Worm (Caenorhabditis elegans) whole organism, L4 larva: ENCODE results near the gene F41G3.20.
A peak's percentile ranks its signal among the peaks of the same experiment; 100 is the strongest.

Experiments
- D1046.2 ChIP-seq: fragments of 200-800 bp; sonication (Bioruptor generic); IDR thresholded peaks from 2 replicates; pipeline ENCODE4 v1.3.6; 2022; ENCODE audit warnings: missing genetic modification characterization, missing compliant biosample characterization
- F10B5.3 ChIP-seq: sonication (generic microtip); optimal IDR thresholded peaks from 2 replicates; lab custom pipeline; 2016; ENCODE audit warnings: mild to moderate bottlenecking, missing genetic modification characterization, missing compliant biosample characterization
- F26F4.8 ChIP-seq: fragments of 200-800 bp; sonication (Bioruptor generic); conservative IDR thresholded peaks from 2 replicates; pipeline ENCODE4 v1.3.6; 2022; ENCODE audit warnings: missing genetic modification characterization, missing compliant biosample characterization
- F49E8.2 ChIP-seq: sonication (generic microtip); optimal IDR thresholded peaks from 2 replicates; lab custom pipeline; 2016; ENCODE audit warnings: missing compliant biosample characterization, mild to moderate bottlenecking, missing genetic modification characterization, borderline replicate concordance
- T20F7.1 ChIP-seq: fragments of 200-800 bp; sonication (Bioruptor generic); optimal IDR thresholded peaks from 2 replicates; lab custom pipeline; 2018; ENCODE audit warnings: mild to moderate bottlenecking, missing genetic modification characterization, missing compliant biosample characterization
- T26A8.4 ChIP-seq: fragments of 200-800 bp; sonication (Bioruptor generic); IDR thresholded peaks from 2 replicates; pipeline ENCODE4 v1.3.6; 2022; ENCODE audit warnings: missing genetic modification characterization, missing compliant biosample characterization
- Y105C5A.15 ChIP-seq: fragments of 200-800 bp; sonication (Bioruptor generic); IDR thresholded peaks from 2 replicates; pipeline ENCODE4 v1.3.6; 2022; ENCODE audit warnings: missing genetic modification characterization, missing compliant biosample characterization
- Y5F2A.4 ChIP-seq: fragments of 200-800 bp; sonication (Bioruptor generic); optimal IDR thresholded peaks from 2 replicates; lab custom pipeline; 2018; ENCODE audit warnings: mild to moderate bottlenecking, missing genetic modification characterization, missing compliant biosample characterization
- ZK546.5 ChIP-seq, 2 experiments: sonication (generic microtip); optimal IDR thresholded peaks; 2 replicates each; lab custom pipeline; 2017; ENCODE audit warnings: missing biosample characterization in 2 of 2, missing genetic modification characterization in 2 of 2
- arid-1 ChIP-seq: fragments of 200-800 bp; sonication (Bioruptor generic); conservative IDR thresholded peaks from 2 replicates; pipeline ENCODE4 v1.3.6; 2022; ENCODE audit warnings: missing genetic modification reagents, missing genetic modification characterization, missing compliant biosample characterization
- attf-4 ChIP-seq: sonication (generic microtip); optimal IDR thresholded peaks from 3 replicates; lab custom pipeline; 2017; ENCODE audit warnings: missing biosample characterization, missing genetic modification characterization
- ceh-20 ChIP-seq: fragments of 200-800 bp; sonication (Bioruptor generic); IDR thresholded peaks from 2 replicates; pipeline ENCODE4 v1.3.6; 2022; ENCODE audit warnings: missing genetic modification reagents, missing genetic modification characterization, missing compliant biosample characterization
- ceh-32 ChIP-seq: sonication (generic microtip); optimal IDR thresholded peaks from 2 replicates; lab custom pipeline; 2016; ENCODE audit warnings: mild to moderate bottlenecking, missing genetic modification characterization, missing compliant biosample characterization; ENCODE audit not compliant: poor library complexity
- ceh-44 ChIP-seq: fragments of 200-800 bp; sonication (Bioruptor generic); IDR thresholded peaks from 2 replicates; pipeline ENCODE4 v1.3.6; 2022; ENCODE audit warnings: missing genetic modification reagents, missing genetic modification characterization, missing compliant biosample characterization
- cey-2 ChIP-seq: sonication (generic microtip); optimal IDR thresholded peaks from 3 replicates; lab custom pipeline; 2017; ENCODE audit warnings: missing genetic modification characterization, mild to moderate bottlenecking, missing compliant biosample characterization, antibody characterized with exemption, borderline replicate concordance; ENCODE audit not compliant: insufficient read depth
- daf-12 ChIP-seq: fragments of 150-350 bp; optimal IDR thresholded peaks from 2 replicates; lab custom pipeline; 2014; ENCODE audit warnings: missing biosample characterization, missing genetic modification reagents, missing genetic modification characterization
- daf-8 ChIP-seq: fragments of 200-800 bp; sonication (Bioruptor generic); IDR thresholded peaks from 2 replicates; pipeline ENCODE4 v1.3.6; 2022; ENCODE audit warnings: missing genetic modification characterization, missing compliant biosample characterization
- duxl-1 ChIP-seq: sonication (generic microtip); optimal IDR thresholded peaks from 2 replicates; lab custom pipeline; 2016; ENCODE audit warnings: mild to moderate bottlenecking, missing genetic modification characterization, moderate library complexity, missing compliant biosample characterization; ENCODE audit not compliant: poor library complexity
- dve-1 ChIP-seq: sonication (generic microtip); optimal IDR thresholded peaks from 2 replicates; lab custom pipeline; 2017; ENCODE audit warnings: antibody characterized with exemption, mild to moderate bottlenecking, missing genetic modification characterization, missing compliant biosample characterization; ENCODE audit not compliant: insufficient read depth
- egl-27 ChIP-seq: sonication (generic microtip); optimal IDR thresholded peaks from 3 replicates; lab custom pipeline; 2017; ENCODE audit warnings: missing biosample characterization, missing genetic modification reagents, missing genetic modification characterization
- egl-43 ChIP-seq: fragments of 200-800 bp; sonication (Bioruptor generic); IDR thresholded peaks from 2 replicates; pipeline ENCODE4 v1.3.6; 2022; ENCODE audit warnings: missing genetic modification reagents, missing genetic modification characterization, missing compliant biosample characterization
- gei-8 ChIP-seq: fragments of 200-800 bp; sonication (Bioruptor generic); optimal IDR thresholded peaks from 2 replicates; lab custom pipeline; 2018; ENCODE audit warnings: mild to moderate bottlenecking, missing genetic modification characterization, missing compliant biosample characterization
- hlh-11 ChIP-seq: fragments of 200-800 bp; sonication (Bioruptor generic); optimal IDR thresholded peaks from 2 replicates; lab custom pipeline; 2018; ENCODE audit warnings: mild to moderate bottlenecking, missing genetic modification characterization, missing compliant biosample characterization
- lin-1 ChIP-seq: fragments of 200-800 bp; sonication (Bioruptor generic); IDR thresholded peaks from 2 replicates; pipeline ENCODE4 v1.3.6; 2022; ENCODE audit warnings: missing genetic modification reagents, missing genetic modification characterization, missing compliant biosample characterization
- lin-15B ChIP-seq: fragments of 150-350 bp; sonication (generic microtip); optimal IDR thresholded peaks from 3 replicates; lab custom pipeline; 2014; ENCODE audit warnings: missing biosample characterization, missing genetic modification characterization
- lin-29 ChIP-seq: fragments of 200-800 bp; sonication (Bioruptor generic); IDR thresholded peaks from 2 replicates; pipeline ENCODE4 v1.3.6; 2022; ENCODE audit warnings: missing genetic modification reagents, missing genetic modification characterization, missing compliant biosample characterization
- lin-38 ChIP-seq: fragments of 200-800 bp; sonication (Bioruptor generic); IDR thresholded peaks from 2 replicates; pipeline ENCODE4 v1.3.6; 2022; ENCODE audit warnings: missing genetic modification reagents, missing genetic modification characterization, missing compliant biosample characterization
- lin-39 ChIP-seq: fragments of 150-350 bp; optimal IDR thresholded peaks from 2 replicates; lab custom pipeline; 2014; ENCODE audit warnings: missing biosample characterization, missing genetic modification reagents, missing genetic modification characterization
- madf-5 ChIP-seq, 2 experiments: fragments of 200-800 bp; sonication (Bioruptor generic); IDR thresholded peaks; 2 replicates each; pipeline ENCODE4 v1.3.6; 2022; ENCODE audit warnings: missing compliant biosample characterization in 2 of 2, missing genetic modification characterization in 2 of 2
- mxl-2 ChIP-seq: fragments of 200-800 bp; sonication (Bioruptor generic); conservative IDR thresholded peaks from 2 replicates; pipeline ENCODE4 v1.3.6; 2022; ENCODE audit warnings: missing genetic modification reagents, missing genetic modification characterization, missing compliant biosample characterization
- mxl-3 ChIP-seq: fragments of 200-800 bp; sonication (Bioruptor generic); optimal IDR thresholded peaks from 2 replicates; lab custom pipeline; 2018; ENCODE audit warnings: mild to moderate bottlenecking, missing genetic modification characterization, missing compliant biosample characterization
- nhr-237 ChIP-seq: sonication (generic microtip); optimal IDR thresholded peaks from 2 replicates; lab custom pipeline; 2017; ENCODE audit warnings: missing biosample characterization, missing genetic modification characterization
- nhr-28 ChIP-seq: fragments of 150-350 bp; optimal IDR thresholded peaks from 2 replicates; lab custom pipeline; 2014; ENCODE audit warnings: missing biosample characterization, missing genetic modification characterization
- nhr-42 ChIP-seq: fragments of 200-800 bp; sonication (Bioruptor generic); IDR thresholded peaks from 2 replicates; pipeline ENCODE4 v1.3.6; 2022; ENCODE audit warnings: missing genetic modification characterization, missing compliant biosample characterization
- nhr-77 ChIP-seq: fragments of 150-350 bp; optimal IDR thresholded peaks from 2 replicates; lab custom pipeline; 2014; ENCODE audit warnings: missing biosample characterization, missing genetic modification characterization
- snpc-1.2 ChIP-seq: fragments of 200-800 bp; sonication (Bioruptor generic); IDR thresholded peaks from 2 replicates; pipeline ENCODE4 v1.3.6; 2022; ENCODE audit warnings: missing genetic modification reagents, missing genetic modification characterization, missing compliant biosample characterization
- snpc-4 ChIP-seq: fragments of 150-350 bp; optimal IDR thresholded peaks from 2 replicates; lab custom pipeline; 2014; ENCODE audit warnings: missing biosample characterization, missing genetic modification characterization
- spr-1 ChIP-seq: sonication (generic microtip); optimal IDR thresholded peaks from 2 replicates; lab custom pipeline; 2016; ENCODE audit warnings: mild to moderate bottlenecking, missing genetic modification characterization, missing compliant biosample characterization
- spr-3 ChIP-seq: fragments of 200-800 bp; sonication (Bioruptor generic); optimal IDR thresholded peaks from 2 replicates; lab custom pipeline; 2018; ENCODE audit warnings: mild to moderate bottlenecking, missing genetic modification characterization, missing compliant biosample characterization
- tag-97 ChIP-seq: fragments of 200-800 bp; sonication (Bioruptor generic); IDR thresholded peaks from 2 replicates; pipeline ENCODE4 v1.3.6; 2022; ENCODE audit warnings: missing genetic modification characterization, missing compliant biosample characterization
- unc-130 ChIP-seq: sonication (generic microtip); optimal IDR thresholded peaks from 2 replicates; lab custom pipeline; 2016; ENCODE audit warnings: missing genetic modification reagents, missing genetic modification characterization, missing compliant biosample characterization
- unc-62 ChIP-seq, 3 experiments: fragments of 150-350 bp in 1 of 3; sonication (generic microtip); optimal IDR thresholded peaks in 2 of 3; peaks in 1 of 3; 1 replicate in 1 of 3; 2 replicates in 2 of 3; lab custom pipeline; 2014 to 2017; ENCODE audit warnings: missing biosample characterization in 3 of 3, missing genetic modification characterization in 3 of 3, missing genetic modification reagents in 3 of 3, missing genotype in 1 of 3
- zag-1 ChIP-seq: fragments of 150-350 bp; optimal IDR thresholded peaks from 2 replicates; lab custom pipeline; 2014; ENCODE audit warnings: missing biosample characterization, missing genetic modification characterization
- ztf-7 ChIP-seq: fragments of 150-350 bp; optimal IDR thresholded peaks from 2 replicates; lab custom pipeline; 2014; ENCODE audit warnings: missing biosample characterization, missing genetic modification characterization

The F41G3.20 gene

DNA sequence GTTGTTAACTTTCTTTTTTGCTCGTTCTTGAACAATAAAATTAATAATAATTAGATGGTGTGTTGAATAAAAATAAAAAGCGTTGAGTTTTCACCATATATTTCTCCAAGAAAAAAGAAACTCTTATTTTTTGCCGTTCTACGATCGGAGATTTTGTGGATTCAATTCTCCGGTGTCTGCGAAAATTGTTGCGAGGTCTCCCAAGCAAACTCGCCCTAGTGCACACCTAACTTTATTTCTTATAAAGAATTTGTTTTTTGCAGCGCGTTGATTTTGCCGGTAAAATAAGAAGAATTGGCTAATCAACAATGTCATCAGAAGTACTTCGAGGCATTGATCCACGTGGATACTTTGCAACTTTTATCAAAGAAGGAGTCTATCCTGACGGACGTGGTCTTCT is 9.4 kb downstream of the F41G3.20 start, which contains the start of gene exos-8 (continued):
- TF ChIP-seq daf-8 (GFP tag; lab: Robert Waterston, UW) (no peak), hlh-11 (peak; percentile 21), madf-5 (GFP tag; IDR thresholded peaks at IDR 0.05; lab: Robert Waterston, UW) (no peak), nhr-28 (tag; lab: Kevin White, UChicago) (peak; percentile 66), ceh-44 (no peak), Y105C5A.15 (GFP tag; lab: Robert Waterston, UW) (no peak), spr-3 (no peak), zag-1 (tag; lab: Kevin White, UChicago) (no peak), spr-1 (tag; lab: Kevin White, UChicago) (no peak)

DNA sequence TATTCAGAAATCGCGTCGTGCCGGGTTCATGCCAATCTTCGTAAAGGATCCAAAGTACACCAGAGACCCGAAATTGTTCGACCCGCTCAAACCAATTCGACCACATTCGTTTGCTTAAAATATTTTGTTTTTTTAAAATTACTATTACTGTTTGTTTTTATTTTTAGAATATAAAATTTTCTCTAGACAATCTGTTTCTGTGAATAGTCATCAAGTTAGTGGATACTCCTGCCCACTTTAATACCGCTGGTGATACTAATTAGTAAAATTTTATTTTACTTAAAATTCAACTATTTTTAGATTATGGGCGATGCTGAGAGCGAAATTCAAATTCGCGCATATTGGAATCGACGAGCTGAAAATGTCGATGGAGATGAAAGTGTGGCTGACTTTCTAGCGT is 14.2 kb downstream of the F41G3.20 start, which contains the start of gene T14B4.1:
Gene T14B4.1 (plus strand): TSS at position 301 of the 400 bp plus-strand sequence.
- TF ChIP-seq mxl-3 (GFP tag; lab: Kevin White, UChicago): no peak
- no peak for TF ChIP-seq duxl-1
- no peak for TF ChIP-seq egl-27 (tag; lab: Kevin White, UChicago)
- TF ChIP-seq ztf-7 (tag; lab: Kevin White, UChicago): no peak
- TF ChIP-seq, all 104 proteins: peak for 0

DNA sequence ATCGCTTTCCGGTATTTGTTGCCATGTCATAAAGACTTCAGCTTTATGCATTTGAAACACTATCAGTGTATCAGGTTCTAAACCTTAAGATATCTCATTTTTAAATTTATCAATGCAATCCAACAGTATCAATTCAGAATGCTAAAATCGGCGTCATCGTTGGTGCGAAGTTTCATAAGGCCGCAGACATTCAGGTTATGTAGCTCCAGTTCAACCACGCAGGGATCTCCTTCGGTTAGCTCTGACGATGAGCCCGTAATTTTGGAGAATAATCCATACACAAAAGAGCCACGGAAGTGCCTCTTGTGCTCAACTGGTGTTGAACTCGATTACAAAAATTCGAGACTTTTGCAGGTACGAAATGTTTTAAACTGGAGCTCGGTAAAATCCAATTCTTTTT is 14.8 kb downstream of the F41G3.20 start, which contains the start of gene mrps-18.C:
Gene mrps-18.C (plus strand): TSS at position 138 of the 400 bp plus-strand sequence.
- TF ChIP-seq nhr-28 (tag; lab: Kevin White, UChicago) (no peak), lin-38 (GFP tag; lab: Robert Waterston, UW) (peak; percentile 53), F26F4.8 (no peak)

DNA sequence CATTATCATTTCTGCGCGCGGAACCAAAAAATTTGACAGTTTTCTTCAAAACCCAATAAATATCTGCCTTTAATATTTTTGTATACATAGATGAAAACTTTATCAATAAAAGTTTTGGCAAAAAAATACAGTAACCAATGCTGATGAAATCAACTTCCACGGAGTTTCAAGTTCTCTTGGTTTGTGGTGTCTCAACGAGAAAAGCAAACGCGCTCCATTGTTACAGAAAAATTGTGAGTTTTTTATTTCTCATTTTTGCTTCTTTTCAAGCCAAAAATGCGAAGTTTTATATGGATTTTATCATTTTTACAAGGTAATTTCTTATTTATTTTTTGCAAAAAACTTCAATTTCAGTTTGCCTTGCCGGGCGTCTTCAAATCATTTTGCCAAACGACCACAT is 16.2 kb downstream of the F41G3.20 start, which contains the start of gene T14B4.3:
Gene T14B4.3 (plus strand): TSS at position 264 of the 400 bp plus-strand sequence.
- no peak for TF ChIP-seq D1046.2 (GFP tag; lab: Robert Waterston, UW)
- no peak for TF ChIP-seq Y5F2A.4 (GFP tag; lab: Kevin White, UChicago)
- no peak for TF ChIP-seq gei-8
- no peak for TF ChIP-seq egl-27 (tag; lab: Kevin White, UChicago)
- no peak for TF ChIP-seq lin-15B (tag; lab: Kevin White, UChicago)
- TF ChIP-seq ceh-20 (GFP tag; lab: Robert Waterston, UW): no peak
- TF ChIP-seq spr-1 (tag; lab: Kevin White, UChicago): no peak
- no peak for TF ChIP-seq attf-4 (tag; lab: Kevin White, UChicago)
- no peak for TF ChIP-seq F26F4.8
- no peak for TF ChIP-seq nhr-42 (GFP tag; lab: Robert Waterston, UW)
- no peak for TF ChIP-seq tag-97 (GFP tag; lab: Robert Waterston, UW)
- no peak for TF ChIP-seq cey-2 (tag; lab: Kevin White, UChicago)
- TF ChIP-seq nhr-237 (tag; lab: Kevin White, UChicago): no peak
- TF ChIP-seq ZK546.5 (tag; optimal IDR thresholded peaks at IDR 0.05; lab: Kevin White, UChicago): no peak
- TF ChIP-seq nhr-77 (tag; lab: Kevin White, UChicago): peak; percentile 77
- TF ChIP-seq daf-12 (tag; lab: Kevin White, UChicago): no peak
- TF ChIP-seq F49E8.2 (tag; lab: Kevin White, UChicago): no peak
- TF ChIP-seq F10B5.3 (tag; lab: Kevin White, UChicago): no peak
- peak; percentile 74 for TF ChIP-seq T20F7.1 (GFP tag; lab: Kevin White, UChicago)
- peak; percentile 61 for TF ChIP-seq dve-1 (tag; lab: Kevin White, UChicago)
- no peak for TF ChIP-seq lin-1
- TF ChIP-seq lin-39: no peak
- TF ChIP-seq nhr-28 (tag; lab: Kevin White, UChicago): peak; percentile 59
- TF ChIP-seq T26A8.4 (GFP tag; lab: Robert Waterston, UW): no peak
- TF ChIP-seq snpc-4 (tag; lab: Kevin White, UChicago): no peak
- TF ChIP-seq unc-62 (GFP tag; optimal IDR thresholded peaks at IDR 0.05 in 1 of 2; lab: Kevin White, UChicago): no peak
- TF ChIP-seq unc-62 (tag; optimal IDR thresholded peaks at IDR 0.05; lab: Kevin White, UChicago): no peak
- TF ChIP-seq lin-29 (GFP tag; lab: Robert Waterston, UW): no peak
- no peak for TF ChIP-seq snpc-1.2 (GFP tag; lab: Robert Waterston, UW)
- TF ChIP-seq zag-1 (tag; lab: Kevin White, UChicago): no peak
- no peak for TF ChIP-seq arid-1 (GFP tag; lab: Robert Waterston, UW)
- TF ChIP-seq duxl-1: no peak
- no peak for TF ChIP-seq mxl-2 (GFP tag; lab: Robert Waterston, UW)
- no peak for TF ChIP-seq ceh-32 (tag; lab: Kevin White, UChicago)
- TF ChIP-seq unc-130 (GFP tag; lab: Kevin White, UChicago): peak; percentile 76
- no peak for TF ChIP-seq egl-43 (GFP tag; lab: Robert Waterston, UW)
